Worm (Caenorhabditis elegans) whole organism, young adult: ENCODE data around the gene sas-1.

Experiments used
- B0019.2 ChIP-seq: fragments of 200-800 bp; sonication (Bioruptor generic); conservative IDR thresholded peaks from 2 replicates; pipeline ENCODE4 v1.3.6; 2022; ENCODE audit warnings: missing genetic modification reagents, missing genetic modification characterization, missing compliant biosample characterization
- B0261.1 ChIP-seq: sonication (generic microtip); optimal IDR thresholded peaks from 2 replicates; lab custom pipeline; 2016; ENCODE audit warnings: mild to moderate bottlenecking, missing genetic modification characterization, moderate library complexity, missing compliant biosample characterization
- B0336.3 ChIP-seq: fragments of 200-800 bp; sonication (Bioruptor generic); IDR thresholded peaks from 2 replicates; pipeline ENCODE4 v1.3.6; 2022; ENCODE audit warnings: missing genetic modification characterization, missing compliant biosample characterization
- C06A6.2 ChIP-seq: fragments of 200-800 bp; sonication (Bioruptor generic); conservative IDR thresholded peaks from 2 replicates; pipeline ENCODE4 v1.3.6; 2022; ENCODE audit warnings: missing genetic modification characterization, missing compliant biosample characterization
- C17E4.6 ChIP-seq: fragments of 200-800 bp; sonication (Bioruptor generic); IDR thresholded peaks from 2 replicates; pipeline ENCODE4 v1.3.6; 2022; ENCODE audit warnings: missing genetic modification reagents, missing genetic modification characterization, missing compliant biosample characterization
- D2030.7 ChIP-seq: fragments of 200-800 bp; sonication (Bioruptor generic); IDR thresholded peaks from 2 replicates; pipeline ENCODE4 v1.3.6; 2022; ENCODE audit warnings: missing genetic modification reagents, missing genetic modification characterization, missing compliant biosample characterization
- F22D6.2 ChIP-seq: sonication (generic microtip); optimal IDR thresholded peaks from 2 replicates; lab custom pipeline; 2016; ENCODE audit warnings: mild to moderate bottlenecking, missing genetic modification characterization, missing compliant biosample characterization
- F23B12.7 ChIP-seq: sonication (generic microtip); optimal IDR thresholded peaks from 2 replicates; lab custom pipeline; 2017; ENCODE audit warnings: missing genetic modification characterization, mild to moderate bottlenecking, missing compliant biosample characterization, antibody characterized with exemption, moderate library complexity; ENCODE audit not compliant: insufficient read depth
- F33H1.4 ChIP-seq: fragments of 200-800 bp; sonication (Bioruptor generic); IDR thresholded peaks from 2 replicates; pipeline ENCODE4 v1.3.6; 2022; ENCODE audit warnings: missing genetic modification reagents, missing genetic modification characterization, missing compliant biosample characterization
- F39B2.1 ChIP-seq: fragments of 200-800 bp; sonication (Bioruptor generic); IDR thresholded peaks from 2 replicates; pipeline ENCODE4 v1.3.6; 2022; ENCODE audit warnings: missing genetic modification reagents, missing genetic modification characterization, missing compliant biosample characterization
- K12H6.12 ChIP-seq: fragments of 200-800 bp; sonication (Bioruptor generic); optimal IDR thresholded peaks from 2 replicates; lab custom pipeline; 2018; ENCODE audit warnings: mild to moderate bottlenecking, missing genetic modification characterization, missing compliant biosample characterization
- Y56A3A.18 ChIP-seq: fragments of 200-800 bp; sonication (Bioruptor generic); IDR thresholded peaks from 2 replicates; pipeline ENCODE4 v1.3.6; 2022; ENCODE audit warnings: missing genetic modification reagents, missing genetic modification characterization, missing compliant biosample characterization
- ama-1 ChIP-seq, 3 experiments: fragments of 150-350 bp in 1 of 3; sonication (generic microtip) in 2 of 3; optimal IDR thresholded peaks; 2 replicates each; lab custom pipeline; 2014 to 2018; ENCODE audit warnings: missing biosample characterization in 2 of 3, missing genetic modification characterization in 2 of 3, missing genetic modification reagents in 2 of 3
- aptf-3 ChIP-seq: fragments of 200-800 bp; sonication (Bioruptor generic); IDR thresholded peaks from 2 replicates; pipeline ENCODE4 v1.3.6; 2022; ENCODE audit warnings: missing genetic modification characterization, missing compliant biosample characterization
- athp-1 ChIP-seq: sonication (generic microtip); optimal IDR thresholded peaks from 2 replicates; lab custom pipeline; 2017; ENCODE audit warnings: mild to moderate bottlenecking, missing genetic modification characterization, missing compliant biosample characterization
- bed-1 ChIP-seq: fragments of 200-800 bp; sonication (Bioruptor generic); IDR thresholded peaks from 2 replicates; pipeline ENCODE4 v1.3.6; 2022; ENCODE audit warnings: missing genetic modification reagents, missing genetic modification characterization, missing compliant biosample characterization
- ccch-3 ChIP-seq: fragments of 200-800 bp; sonication (Bioruptor generic); optimal IDR thresholded peaks from 2 replicates; lab custom pipeline; 2018; ENCODE audit warnings: mild to moderate bottlenecking, missing genetic modification characterization, missing compliant biosample characterization
- cebp-2 ChIP-seq: fragments of 200-800 bp; sonication (Bioruptor generic); IDR thresholded peaks from 2 replicates; pipeline ENCODE4 v1.3.6; 2022; ENCODE audit warnings: missing genetic modification characterization, missing compliant biosample characterization
- ceh-27 ChIP-seq: fragments of 200-800 bp; sonication (Bioruptor generic); optimal IDR thresholded peaks from 2 replicates; lab custom pipeline; 2018; ENCODE audit warnings: mild to moderate bottlenecking, missing genetic modification characterization, moderate library complexity, missing compliant biosample characterization
- ceh-79 ChIP-seq: sonication (generic microtip); optimal IDR thresholded peaks from 2 replicates; lab custom pipeline; 2017; ENCODE audit warnings: mild to moderate bottlenecking, missing genetic modification characterization, missing compliant biosample characterization
- egl-18 ChIP-seq: fragments of 200-800 bp; sonication (Bioruptor generic); IDR thresholded peaks from 2 replicates; pipeline ENCODE4 v1.3.6; 2022; ENCODE audit warnings: missing genetic modification reagents, missing genetic modification characterization, missing compliant biosample characterization
- egrh-3 ChIP-seq: fragments of 200-800 bp; sonication (Bioruptor generic); IDR thresholded peaks from 2 replicates; pipeline ENCODE4 v1.3.6; 2022; ENCODE audit warnings: missing genetic modification reagents, missing genetic modification characterization, missing compliant biosample characterization
- fkh-3 ChIP-seq: sonication (generic microtip); optimal IDR thresholded peaks from 2 replicates; lab custom pipeline; 2016; ENCODE audit warnings: mild to moderate bottlenecking, missing genetic modification characterization, missing compliant biosample characterization
- gei-17 ChIP-seq: fragments of 200-800 bp; sonication (Bioruptor generic); optimal IDR thresholded peaks from 2 replicates; lab custom pipeline; 2018; ENCODE audit warnings: mild to moderate bottlenecking, missing genetic modification characterization, missing compliant biosample characterization
- him-1 ChIP-seq: sonication (generic microtip); optimal IDR thresholded peaks from 2 replicates; lab custom pipeline; 2016; ENCODE audit warnings: missing genotype, missing genetic modification reagents, missing genetic modification characterization, missing compliant biosample characterization
- hlh-26 ChIP-seq: fragments of 200-800 bp; sonication (Bioruptor generic); conservative IDR thresholded peaks from 2 replicates; pipeline ENCODE4 v1.3.6; 2022; ENCODE audit warnings: missing genetic modification reagents, missing genetic modification characterization, missing compliant biosample characterization
- hmg-20 ChIP-seq: fragments of 200-800 bp; sonication (Bioruptor generic); IDR thresholded peaks from 2 replicates; pipeline ENCODE4 v1.3.6; 2022; ENCODE audit warnings: missing genetic modification reagents, missing genetic modification characterization, missing compliant biosample characterization
- hsf-1 ChIP-seq: fragments of 200-800 bp; sonication (Bioruptor generic); IDR thresholded peaks from 2 replicates; pipeline ENCODE4 v1.3.6; 2022; ENCODE audit warnings: missing genetic modification reagents, missing genetic modification characterization, missing compliant biosample characterization
- lsl-1 ChIP-seq: fragments of 200-800 bp; sonication (Bioruptor generic); optimal IDR thresholded peaks from 2 replicates; lab custom pipeline; 2018; ENCODE audit warnings: mild to moderate bottlenecking, missing genetic modification characterization, moderate library complexity, missing compliant biosample characterization
- madf-3 ChIP-seq: fragments of 200-800 bp; sonication (Bioruptor generic); IDR thresholded peaks from 2 replicates; pipeline ENCODE4 v1.3.6; 2022; ENCODE audit warnings: missing genetic modification reagents, missing genetic modification characterization, missing compliant biosample characterization
- madf-6 ChIP-seq: fragments of 200-800 bp; sonication (Bioruptor generic); IDR thresholded peaks from 2 replicates; pipeline ENCODE4 v1.3.6; 2022; ENCODE audit warnings: missing genetic modification reagents, missing genetic modification characterization, missing compliant biosample characterization
- madf-8 ChIP-seq: fragments of 200-800 bp; sonication (Bioruptor generic); conservative IDR thresholded peaks from 2 replicates; pipeline ENCODE4 v1.3.6; 2022; ENCODE audit warnings: missing genetic modification reagents, missing genetic modification characterization, missing compliant biosample characterization
- mcd-1 ChIP-seq: fragments of 200-800 bp; sonication (Bioruptor generic); IDR thresholded peaks from 2 replicates; pipeline ENCODE4 v1.3.6; 2022; ENCODE audit warnings: missing genetic modification reagents, missing genetic modification characterization, missing compliant biosample characterization
- mxl-1 ChIP-seq: sonication (generic microtip); optimal IDR thresholded peaks from 2 replicates; lab custom pipeline; 2016; ENCODE audit warnings: missing genetic modification characterization, missing compliant biosample characterization
- nhr-80 ChIP-seq: sonication (generic microtip); optimal IDR thresholded peaks from 2 replicates; lab custom pipeline; 2016; ENCODE audit warnings: missing genetic modification characterization, missing compliant biosample characterization
- nhr-90 ChIP-seq: sonication (generic microtip); optimal IDR thresholded peaks from 2 replicates; lab custom pipeline; 2016; ENCODE audit warnings: missing genotype, mild to moderate bottlenecking, missing genetic modification characterization, missing compliant biosample characterization
- pbrm-1 ChIP-seq: fragments of 200-800 bp; sonication (Bioruptor generic); IDR thresholded peaks from 2 replicates; pipeline ENCODE4 v1.3.6; 2022; ENCODE audit warnings: missing genetic modification reagents, missing genetic modification characterization, missing compliant biosample characterization
- rcor-1 ChIP-seq: fragments of 200-800 bp; sonication (Bioruptor generic); IDR thresholded peaks from 2 replicates; pipeline ENCODE4 v1.3.6; 2022; ENCODE audit warnings: missing genetic modification reagents, missing genetic modification characterization, missing compliant biosample characterization
- sdz-38 ChIP-seq: sonication (generic microtip); optimal IDR thresholded peaks from 2 replicates; lab custom pipeline; 2016; ENCODE audit warnings: missing genotype, missing genetic modification characterization, missing compliant biosample characterization
- sptf-2 ChIP-seq: fragments of 200-800 bp; sonication (Bioruptor generic); optimal IDR thresholded peaks from 2 replicates; lab custom pipeline; 2018; ENCODE audit warnings: mild to moderate bottlenecking, missing genetic modification characterization, missing compliant biosample characterization
- tbp1 ChIP-seq: fragments of 200-800 bp; sonication (Bioruptor generic); optimal IDR thresholded peaks from 2 replicates; lab custom pipeline; 2018; ENCODE audit warnings: mild to moderate bottlenecking, missing genetic modification characterization, missing compliant biosample characterization
- tlf-1 ChIP-seq: fragments of 200-800 bp; sonication (Bioruptor generic); optimal IDR thresholded peaks from 2 replicates; lab custom pipeline; 2018; ENCODE audit warnings: mild to moderate bottlenecking, missing genetic modification characterization, missing compliant biosample characterization
- unc-62 ChIP-seq: fragments of 150-350 bp; optimal IDR thresholded peaks from 2 replicates; lab custom pipeline; 2014; ENCODE audit warnings: missing biosample characterization, missing genetic modification reagents, missing genetic modification characterization
- ztf-18 ChIP-seq: sonication (generic microtip); optimal IDR thresholded peaks from 2 replicates; lab custom pipeline; 2016; ENCODE audit warnings: missing genotype, mild to moderate bottlenecking, missing genetic modification characterization, missing compliant biosample characterization
- ztf-22 ChIP-seq: fragments of 200-800 bp; sonication (Bioruptor generic); optimal IDR thresholded peaks from 2 replicates; lab custom pipeline; 2018; ENCODE audit warnings: mild to moderate bottlenecking, missing genetic modification characterization, moderate library complexity, missing compliant biosample characterization
- ztf-25 ChIP-seq: fragments of 200-800 bp; sonication (Bioruptor generic); IDR thresholded peaks from 2 replicates; pipeline ENCODE4 v1.3.6; 2022; ENCODE audit warnings: missing genetic modification reagents, missing genetic modification characterization, missing compliant biosample characterization
- ztf-26 ChIP-seq: sonication (generic microtip); optimal IDR thresholded peaks from 2 replicates; lab custom pipeline; 2017; ENCODE audit warnings: missing genetic modification characterization, missing compliant biosample characterization
- ztf-28 ChIP-seq: fragments of 200-800 bp; sonication (Bioruptor generic); IDR thresholded peaks from 2 replicates; pipeline ENCODE4 v1.3.6; 2022; ENCODE audit warnings: missing genetic modification reagents, missing genetic modification characterization, missing compliant biosample characterization

Gene sas-1

DNA sequence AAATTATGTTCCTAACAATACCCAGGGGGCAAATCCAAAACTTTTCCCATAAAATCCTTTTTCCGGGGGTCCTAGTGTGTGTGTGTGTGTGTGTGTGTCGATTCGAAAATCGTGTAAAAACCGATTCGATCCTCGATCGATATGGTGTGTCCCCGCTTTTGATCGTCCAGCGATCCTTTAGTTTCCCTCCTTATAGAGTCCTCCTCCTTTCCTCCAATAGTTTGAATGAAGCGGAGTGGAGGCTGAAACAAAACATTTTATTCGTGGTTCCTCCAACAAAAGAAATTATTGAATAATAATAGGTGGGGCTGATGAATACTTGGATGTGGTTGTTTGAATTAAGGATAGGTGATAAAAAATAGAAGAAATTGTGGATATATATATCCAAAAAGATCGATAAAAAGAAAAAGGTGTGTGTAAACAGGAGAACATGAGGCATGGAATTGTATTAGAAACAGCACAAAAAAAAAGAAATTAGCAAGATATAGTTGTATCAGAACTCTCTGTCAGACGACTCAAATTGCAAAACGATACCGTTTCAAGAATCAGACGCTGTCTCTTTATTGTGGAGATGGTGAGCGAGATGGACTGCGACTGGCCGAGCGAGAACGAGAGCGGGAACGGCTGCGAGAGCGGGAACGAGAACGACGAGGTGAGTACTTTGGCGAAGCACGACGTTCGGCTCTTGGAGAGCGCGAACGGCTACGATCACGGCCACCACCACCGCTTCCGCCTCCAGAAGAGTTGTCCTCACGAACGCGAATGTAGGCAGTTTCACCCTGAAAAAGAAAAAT is 12.6 kb upstream of the sas-1 start:
- TF ChIP-seq madf-3 (GFP tag; lab: Robert Waterston, UW) (peak; percentile 92), F33H1.4 (GFP tag; lab: Robert Waterston, UW) (no peak), C06A6.2 (GFP tag; lab: Robert Waterston, UW) (no peak), unc-62 (GFP tag; lab: Kevin White, UChicago) (no peak), hlh-26 (GFP tag; lab: Robert Waterston, UW) (no peak), ztf-22 (GFP tag; lab: Kevin White, UChicago) (no peak), ceh-79 (tag; lab: Kevin White, UChicago) (no peak), ztf-28 (no peak), hsf-1 (GFP tag; lab: Robert Waterston, UW) (peak; percentile 53; the same call in 1 of the 2 replicates), egrh-3 (GFP tag; lab: Robert Waterston, UW) (no peak), F23B12.7 (tag; lab: Kevin White, UChicago) (no peak), madf-8 (GFP tag; lab: Robert Waterston, UW) (no peak), B0019.2 (GFP tag; lab: Robert Waterston, UW) (no peak), mxl-1 (tag; lab: Kevin White, UChicago) (no peak), madf-6 (peak; percentile 70), aptf-3 (GFP tag; lab: Robert Waterston, UW) (0 out of 2 replicates have a peak, but pooled peaks have one; percentile 72), ztf-26 (tag; lab: Kevin White, UChicago) (no peak), ztf-18 (tag; lab: Kevin White, UChicago) (no peak), ccch-3 (GFP tag; lab: Kevin White, UChicago) (no peak), ceh-27 (GFP tag; lab: Kevin White, UChicago) (no peak), lsl-1 (GFP tag; lab: Kevin White, UChicago) (peak; percentile 6), cebp-2 (GFP tag; lab: Robert Waterston, UW) (no peak), egl-18 (GFP tag; lab: Robert Waterston, UW) (no peak), B0261.1 (tag; lab: Kevin White, UChicago) (no peak), bed-1 (GFP tag; lab: Robert Waterston, UW) (0 out of 2 replicates have a peak, but pooled peaks have one; percentile 18), tlf-1 (GFP tag; lab: Kevin White, UChicago) (peak; percentile 29), pbrm-1 (no peak; the same call in 1 of the 2 replicates), C17E4.6 (GFP tag; lab: Robert Waterston, UW) (no peak), ztf-25 (GFP tag; lab: Robert Waterston, UW) (0 out of 2 replicates have a peak, but pooled peaks have one; percentile 49), F39B2.1 (GFP tag; lab: Robert Waterston, UW) (peak; percentile 32; the same call in 1 of the 2 replicates), sdz-38 (tag; lab: Kevin White, UChicago) (no peak), sptf-2 (GFP tag; lab: Kevin White, UChicago) (no peak), F22D6.2 (no peak), nhr-90 (no peak), D2030.7 (GFP tag; lab: Robert Waterston, UW) (no peak), B0336.3 (GFP tag; lab: Robert Waterston, UW) (peak; percentile 67; the same call in 1 of the 2 replicates), ama-1 (optimal IDR thresholded peaks at IDR 0.05; lab: Kevin White, UChicago) (no peak), ama-1 (GFP tag; optimal IDR thresholded peaks at IDR 0.05; lab: Kevin White, UChicago) (peak in 1 of 2 experiments; percentile 23), rcor-1 (GFP tag; lab: Robert Waterston, UW) (no peak), K12H6.12 (tag; lab: Kevin White, UChicago) (no peak), Y56A3A.18 (GFP tag; lab: Robert Waterston, UW) (no peak), athp-1 (tag; lab: Kevin White, UChicago) (no peak), fkh-3 (no peak), hmg-20 (GFP tag; lab: Robert Waterston, UW) (no peak), tbp1 (peak; percentile 29), mcd-1 (GFP tag; lab: Robert Waterston, UW) (0 out of 2 replicates have a peak, but pooled peaks have one; percentile 27), him-1 (no peak), nhr-80 (no peak), gei-17 (GFP tag; lab: Kevin White, UChicago) (no peak)
